Fruit fly (Drosophila melanogaster) whole organism, adult: ENCODE measurements around the gene CG33630.

ENCODE experiments used
- CG11617 ChIP-seq: fragments of 200-800 bp; sonication (Bioruptor generic); optimal IDR thresholded peaks from 2 replicates; lab custom pipeline; 2017; ENCODE audit warnings: mild to moderate bottlenecking, missing biosample characterization, missing genetic modification reagents, missing genetic modification characterization
- CG12768 ChIP-seq: fragments of 200-800 bp; sonication (Bioruptor generic); optimal IDR thresholded peaks from 2 replicates; lab custom pipeline; 2017; ENCODE audit warnings: missing biosample characterization, missing genetic modification characterization, mild to moderate bottlenecking, moderate library complexity, missing genetic modification reagents
- CG14711 ChIP-seq: fragments of 200-800 bp; sonication (Bioruptor generic); optimal IDR thresholded peaks from 2 replicates; lab custom pipeline; 2018; ENCODE audit warnings: missing biosample characterization, mild to moderate bottlenecking, missing genetic modification characterization, moderate library complexity
- CG1620 ChIP-seq: fragments of 200-800 bp; sonication (Bioruptor generic); optimal IDR thresholded peaks from 2 replicates; lab custom pipeline; 2016; ENCODE audit warnings: missing biosample characterization, missing genetic modification characterization
- CG33017 ChIP-seq: fragments of 200-800 bp; sonication (Bioruptor generic); optimal IDR thresholded peaks from 2 replicates; lab custom pipeline; 2018; ENCODE audit warnings: missing biosample characterization, mild to moderate bottlenecking, missing genetic modification characterization, moderate library complexity
- CG5204 ChIP-seq: fragments of 200-800 bp; sonication (Bioruptor generic); optimal IDR thresholded peaks from 2 replicates; lab custom pipeline; 2016; ENCODE audit warnings: missing biosample characterization, missing genetic modification characterization
- CG7045 ChIP-seq: fragments of 200-800 bp; sonication (Bioruptor generic); optimal IDR thresholded peaks from 2 replicates; lab custom pipeline; 2017; ENCODE audit warnings: missing biosample characterization, mild to moderate bottlenecking, missing genetic modification characterization
- CG7101 ChIP-seq: fragments of 200-800 bp; sonication (Bioruptor generic); optimal IDR thresholded peaks from 2 replicates; lab custom pipeline; 2018; ENCODE audit warnings: missing biosample characterization, mild to moderate bottlenecking, missing genetic modification characterization, moderate library complexity
- Clk ChIP-seq: fragments of 200-800 bp; sonication (Bioruptor generic); optimal IDR thresholded peaks from 2 replicates; lab custom pipeline; 2017; ENCODE audit warnings: missing biosample characterization, missing genetic modification characterization
- Crg-1 ChIP-seq: fragments of 200-800 bp; sonication (Bioruptor generic); optimal IDR thresholded peaks from 2 replicates; lab custom pipeline; 2016; ENCODE audit warnings: missing biosample characterization, missing genetic modification characterization
- Hr96 ChIP-seq: fragments of 200-800 bp; sonication (Bioruptor generic); optimal IDR thresholded peaks from 2 replicates; lab custom pipeline; 2016; ENCODE audit warnings: missing biosample characterization, missing genetic modification characterization
- Mnt ChIP-seq: fragments of 200-800 bp; sonication (Bioruptor generic); optimal IDR thresholded peaks from 2 replicates; lab custom pipeline; 2016; ENCODE audit warnings: missing biosample characterization, mild to moderate bottlenecking, missing genetic modification characterization
- bab1 ChIP-seq: fragments of 200-800 bp; sonication (Bioruptor generic); optimal IDR thresholded peaks from 3 replicates; lab custom pipeline; 2019; ENCODE audit warnings: missing biosample characterization, mild to moderate bottlenecking, missing genetic modification characterization, moderate library complexity
- cic ChIP-seq: fragments of 200-800 bp; sonication (Bioruptor generic); optimal IDR thresholded peaks from 2 replicates; lab custom pipeline; 2017; ENCODE audit warnings: missing biosample characterization, mild to moderate bottlenecking, missing genetic modification characterization, moderate library complexity
- cnc ChIP-seq, 2 experiments: fragments of >200 bp; optimal IDR thresholded peaks; 2 replicates each; lab custom pipeline; 2017
- kay ChIP-seq: fragments of 200-800 bp; sonication (Bioruptor generic); peaks from one replicate; lab custom pipeline; 2016; ENCODE audit warnings: missing biosample characterization, missing genetic modification characterization, borderline replicate concordance
- ovo ChIP-seq: fragments of 200-800 bp; sonication (Bioruptor generic); optimal IDR thresholded peaks from 2 replicates; lab custom pipeline; 2016; ENCODE audit warnings: missing biosample characterization, missing genetic modification characterization
- pad ChIP-seq: fragments of 200-800 bp; sonication (Bioruptor generic); optimal IDR thresholded peaks from 3 replicates; lab custom pipeline; 2017; ENCODE audit warnings: missing biosample characterization, missing genetic modification characterization, mild to moderate bottlenecking, moderate library complexity, missing genetic modification reagents
- tj ChIP-seq: fragments of 200-800 bp; sonication (Bioruptor generic); optimal IDR thresholded peaks from 3 replicates; lab custom pipeline; 2017; ENCODE audit warnings: missing biosample characterization, mild to moderate bottlenecking, missing genetic modification characterization, moderate library complexity
- toe ChIP-seq: fragments of 200-800 bp; sonication (Bioruptor generic); optimal IDR thresholded peaks from 2 replicates; lab custom pipeline; 2016; ENCODE audit warnings: missing biosample characterization, missing genetic modification characterization

The CG33630 gene

DNA sequence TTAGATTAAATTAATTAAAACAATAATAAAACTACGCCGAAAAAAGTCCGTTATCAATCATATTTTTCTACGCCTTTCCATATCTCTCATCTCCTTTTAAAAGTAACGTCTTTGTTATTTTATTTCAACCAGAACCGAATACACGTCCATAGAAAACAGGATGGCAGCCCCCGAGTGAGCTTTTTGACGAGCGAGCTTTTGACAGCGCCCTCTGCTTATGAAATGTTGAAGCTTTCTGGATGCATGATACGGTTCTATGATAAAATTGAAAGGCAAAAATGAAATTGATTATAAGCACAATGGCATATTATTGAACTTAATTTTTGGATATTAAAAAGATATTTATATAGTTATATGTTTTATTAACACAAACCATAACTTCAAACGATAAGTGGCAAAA is 14.2 kb downstream of the CG33630 start:
- TF ChIP-seq Clk (GFP tag; lab: Kevin White, UChicago) = no peak
- peak; percentile 16 for TF ChIP-seq CG33017 (tag; lab: Kevin White, UChicago)
- TF ChIP-seq Crg-1 = peak; percentile 30
- no peak for TF ChIP-seq cnc (optimal IDR thresholded peaks at IDR 0.05; lab: Kevin White, UChicago)
- TF ChIP-seq CG14711 (tag; lab: Kevin White, UChicago) = no peak
- no peak for TF ChIP-seq CG11617 (GFP tag; lab: Kevin White, UChicago)
- TF ChIP-seq Mnt (GFP tag; lab: Kevin White, UChicago) = peak; percentile 9
- TF ChIP-seq toe (GFP tag; lab: Kevin White, UChicago) = no peak
- peak; percentile 27 for TF ChIP-seq CG7101 (tag; lab: Kevin White, UChicago)
- peak; percentile 74 for TF ChIP-seq kay
- no peak for TF ChIP-seq cic
- TF ChIP-seq ovo (GFP tag; lab: Kevin White, UChicago) = no peak
- TF ChIP-seq Hr96 (GFP tag; lab: Kevin White, UChicago) = no peak
- no peak for TF ChIP-seq CG7045 (GFP tag; lab: Kevin White, UChicago)
- peak; percentile 19 for TF ChIP-seq CG1620
- peak; percentile 36 for TF ChIP-seq bab1 (GFP tag; lab: Kevin White, UChicago)
- TF ChIP-seq tj (GFP tag; lab: Kevin White, UChicago) = no peak
- no peak for TF ChIP-seq CG5204
- peak; percentile 42 for TF ChIP-seq pad (GFP tag; lab: Kevin White, UChicago)
- no peak for TF ChIP-seq CG12768 (GFP tag; lab: Kevin White, UChicago)

DNA sequence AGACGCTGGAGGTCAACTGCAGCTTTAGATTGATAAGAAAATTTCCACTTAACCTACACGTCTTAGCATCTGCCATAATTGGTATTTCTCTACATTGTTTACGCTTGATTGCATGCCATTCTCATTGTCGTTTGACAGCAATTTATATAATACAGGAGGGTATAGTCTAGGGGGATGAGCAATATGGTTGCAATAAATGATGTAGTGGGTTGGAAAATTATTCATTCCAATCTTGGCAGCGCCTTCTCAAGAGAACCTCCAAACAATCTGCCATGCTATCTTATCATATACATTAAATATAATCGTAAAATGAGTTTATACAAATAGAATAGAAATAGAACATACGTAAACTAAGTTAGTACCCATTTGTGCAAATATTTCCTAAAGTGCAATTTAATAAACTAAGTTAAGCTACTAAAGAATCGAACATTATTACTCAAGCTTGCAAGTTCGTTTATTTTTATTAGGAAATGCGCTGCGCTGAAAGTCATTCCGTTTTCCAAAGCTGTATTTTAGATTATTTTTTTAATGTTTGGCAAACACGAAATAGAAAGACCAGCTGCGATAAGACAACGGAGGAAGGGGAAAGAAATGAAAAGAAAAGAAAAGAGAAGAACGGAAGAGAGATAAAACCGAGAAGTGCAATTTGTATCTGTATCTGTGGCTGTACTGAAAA is 16.2 kb downstream of the CG33630 start:
- TF ChIP-seq CG1620 (no peak), Mnt (GFP tag; lab: Kevin White, UChicago) (no peak), bab1 (GFP tag; lab: Kevin White, UChicago) (no peak), CG14711 (tag; lab: Kevin White, UChicago) (peak; percentile 0), kay (peak; percentile 97)

DNA sequence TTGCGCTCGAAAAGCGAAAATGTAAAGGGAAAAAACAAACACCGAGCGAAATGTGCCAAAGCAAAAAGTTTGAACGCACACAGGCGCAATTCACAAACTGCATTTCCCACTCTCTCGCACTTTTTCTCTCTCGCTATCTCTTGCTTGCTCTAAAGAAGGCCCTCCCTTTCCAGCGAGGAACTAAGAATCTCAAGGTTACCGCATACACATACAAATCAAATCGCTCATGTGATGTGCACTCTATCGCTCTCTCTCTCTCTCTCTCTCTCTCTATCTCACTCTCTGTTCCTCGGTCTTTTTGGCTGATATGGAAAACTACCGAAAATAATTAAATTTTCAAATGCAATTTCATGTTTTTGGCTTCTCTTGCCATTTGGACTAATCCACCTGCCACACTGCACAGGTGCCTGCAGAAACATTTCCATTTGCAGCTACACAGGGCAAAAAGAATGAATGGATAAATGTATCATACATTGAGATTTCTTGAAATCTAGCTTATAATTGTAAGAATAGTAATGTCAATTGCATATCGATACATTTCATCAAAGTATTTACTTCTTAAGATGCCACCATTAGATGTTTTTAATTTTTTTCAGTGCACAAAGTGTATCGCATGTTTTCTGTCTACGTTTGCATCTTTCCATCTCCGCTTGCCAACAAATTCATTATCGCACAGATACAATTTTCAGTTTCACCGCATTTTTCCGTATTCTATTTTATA is 17.0 kb downstream of the CG33630 start:
- TF ChIP-seq Hr96 (GFP tag; lab: Kevin White, UChicago) (peak; percentile 93), Clk (GFP tag; lab: Kevin White, UChicago) (peak; percentile 97), CG7101 (tag; lab: Kevin White, UChicago) (peak; percentile 97), ovo (GFP tag; lab: Kevin White, UChicago) (peak; percentile 73), CG1620 (peak; percentile 85), CG5204 (peak; percentile 98), toe (GFP tag; lab: Kevin White, UChicago) (peak; percentile 97), kay (no peak), CG11617 (GFP tag; lab: Kevin White, UChicago) (peak; percentile 97), CG7045 (GFP tag; lab: Kevin White, UChicago) (peak; percentile 98), bab1 (GFP tag; lab: Kevin White, UChicago) (peak; percentile 11), CG14711 (tag; lab: Kevin White, UChicago) (peak; percentile 94), cic (peak; percentile 76), pad (GFP tag; lab: Kevin White, UChicago) (peak; percentile 83), CG33017 (tag; lab: Kevin White, UChicago) (peak; percentile 98), cnc (optimal IDR thresholded peaks at IDR 0.05; lab: Kevin White, UChicago) (peak in 1 of 2 experiments; percentile 64), Crg-1 (peak; percentile 93), CG12768 (GFP tag; lab: Kevin White, UChicago) (peak; percentile 99), tj (GFP tag; lab: Kevin White, UChicago) (peak; percentile 93), Mnt (GFP tag; lab: Kevin White, UChicago) (peak; percentile 75)

DNA sequence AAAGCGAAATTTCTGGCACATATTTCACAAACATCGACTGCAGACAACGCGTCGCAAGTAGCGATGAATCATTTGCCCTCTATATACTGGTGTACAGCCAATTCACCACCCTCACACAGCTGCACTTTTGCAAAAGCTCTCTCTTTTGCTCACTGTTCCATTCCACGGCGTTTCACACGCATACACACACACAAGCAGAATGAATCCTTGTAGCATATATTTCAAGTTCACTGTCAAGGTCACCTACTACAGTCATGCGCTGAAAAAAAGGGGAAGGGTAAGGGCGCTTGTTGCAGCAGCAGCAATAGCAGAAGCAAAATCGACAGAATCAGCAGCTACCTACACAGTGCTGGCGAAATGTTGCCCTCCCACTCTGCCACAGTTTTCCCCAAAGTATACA is 18.3 kb downstream of the CG33630 start:
- TF ChIP-seq CG5204 (no peak), CG7101 (tag; lab: Kevin White, UChicago) (no peak), toe (GFP tag; lab: Kevin White, UChicago) (no peak), cic (peak; percentile 76), CG7045 (GFP tag; lab: Kevin White, UChicago) (no peak), pad (GFP tag; lab: Kevin White, UChicago) (peak; percentile 83), Clk (GFP tag; lab: Kevin White, UChicago) (no peak), bab1 (GFP tag; lab: Kevin White, UChicago) (no peak), ovo (GFP tag; lab: Kevin White, UChicago) (no peak), CG14711 (tag; lab: Kevin White, UChicago) (no peak), kay (no peak), CG11617 (GFP tag; lab: Kevin White, UChicago) (no peak), Hr96 (GFP tag; lab: Kevin White, UChicago) (no peak), cnc (optimal IDR thresholded peaks at IDR 0.05; lab: Kevin White, UChicago) (no peak), CG12768 (GFP tag; lab: Kevin White, UChicago) (peak; percentile 12), CG1620 (no peak), tj (GFP tag; lab: Kevin White, UChicago) (peak; percentile 68), CG33017 (tag; lab: Kevin White, UChicago) (no peak), Crg-1 (peak; percentile 26), Mnt (GFP tag; lab: Kevin White, UChicago) (no peak)

DNA sequence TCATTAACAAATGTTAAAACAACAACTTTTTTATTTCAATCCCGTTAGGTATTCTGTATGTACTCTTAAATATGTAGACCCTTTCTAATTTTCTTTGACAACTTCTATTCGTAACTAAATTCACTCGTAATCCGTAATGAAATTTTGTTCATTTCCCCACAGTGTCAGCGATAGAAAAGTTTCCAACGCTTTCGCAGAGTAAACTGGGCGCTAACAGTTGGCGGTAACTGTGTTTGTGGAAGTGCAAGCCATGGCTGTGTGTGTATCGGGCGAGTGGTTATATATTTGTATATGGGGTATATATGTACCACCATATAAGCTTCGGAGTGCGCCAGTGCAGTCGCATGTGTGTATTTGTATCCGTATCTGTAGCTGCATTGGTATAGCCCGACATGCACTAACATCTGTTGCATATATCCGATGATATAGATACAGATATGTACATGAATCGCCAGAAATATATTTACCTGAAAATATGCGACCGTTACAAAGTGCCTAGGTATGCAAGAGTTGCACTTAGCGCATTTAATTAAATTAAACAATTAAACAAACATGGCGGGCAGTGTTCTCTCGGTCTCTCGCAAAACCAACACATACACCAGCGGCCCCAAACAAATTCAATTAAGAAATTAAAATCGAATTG is 19.2 kb downstream of the CG33630 start:
- TF ChIP-seq CG33017 (tag; lab: Kevin White, UChicago) (peak; percentile 31), CG1620 (peak; percentile 15), Hr96 (GFP tag; lab: Kevin White, UChicago) (peak; percentile 82), toe (GFP tag; lab: Kevin White, UChicago) (peak; percentile 59), CG11617 (GFP tag; lab: Kevin White, UChicago) (peak; percentile 47), Clk (GFP tag; lab: Kevin White, UChicago) (peak; percentile 76), CG5204 (peak; percentile 81), CG7045 (GFP tag; lab: Kevin White, UChicago) (peak; percentile 38), bab1 (GFP tag; lab: Kevin White, UChicago) (no peak), Crg-1 (no peak), kay (no peak), ovo (GFP tag; lab: Kevin White, UChicago) (peak; percentile 57), CG7101 (tag; lab: Kevin White, UChicago) (peak; percentile 68), Mnt (GFP tag; lab: Kevin White, UChicago) (peak; percentile 13), CG14711 (tag; lab: Kevin White, UChicago) (peak; percentile 53), cnc (optimal IDR thresholded peaks at IDR 0.05; lab: Kevin White, UChicago) (no peak), CG12768 (GFP tag; lab: Kevin White, UChicago) (peak; percentile 68), pad (GFP tag; lab: Kevin White, UChicago) (no peak), tj (GFP tag; lab: Kevin White, UChicago) (peak; percentile 3), cic (peak; percentile 59)
